Worm (Caenorhabditis elegans): ENCODE measurements around the gene str-20.

str-20 gene

DNA sequence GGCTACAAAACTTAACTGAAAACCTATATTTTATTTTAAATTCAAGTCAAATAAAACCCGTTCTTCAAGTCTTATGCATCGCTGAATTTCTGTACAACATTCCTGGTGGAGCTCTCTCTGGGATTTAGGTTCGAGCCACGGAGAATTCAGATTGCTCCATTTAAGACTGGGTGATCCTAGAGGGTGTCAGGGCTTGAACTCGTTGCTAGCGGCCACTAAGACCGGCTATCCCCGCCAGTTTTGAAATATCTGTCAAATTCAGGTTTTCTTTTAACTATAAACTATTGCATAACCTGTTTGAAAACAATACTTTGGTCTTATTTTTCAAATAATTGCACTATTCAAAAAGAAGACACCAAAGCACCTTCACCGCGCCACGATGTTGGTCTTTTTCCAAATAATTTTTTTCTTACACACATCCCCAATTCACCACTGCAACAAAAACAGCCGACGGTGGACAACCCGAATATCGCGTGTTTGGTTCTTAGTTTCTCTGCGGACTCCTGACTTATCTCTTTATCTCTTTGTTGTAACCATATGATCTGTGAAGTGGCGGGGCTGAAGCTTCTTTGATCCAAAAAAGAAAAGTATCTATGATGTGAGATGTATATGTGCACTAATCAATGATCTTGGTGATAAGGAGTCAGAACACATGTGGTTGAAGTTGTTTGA is 27.3 kb upstream of the str-20 start:
- TF ChIP-seq nhr-237 (tag; optimal IDR thresholded peaks at IDR 0.05) = no peak
- no peak for TF ChIP-seq skn-1 (tag; optimal IDR thresholded peaks at IDR 0.05)
- peak in 1 of 2 experiments; percentile 4 for TF ChIP-seq mdl-1 (tag; optimal IDR thresholded peaks at IDR 0.05)
- TF ChIP-seq lin-39 (tag; optimal IDR thresholded peaks at IDR 0.05) = no peak
- TF ChIP-seq sma-9 (GFP tag; optimal IDR thresholded peaks at IDR 0.05) = peak; percentile 88
- no peak for TF ChIP-seq sma-9 (tag; optimal IDR thresholded peaks at IDR 0.05)
- peak; percentile 76 for TF ChIP-seq F13H6.1 (tag; optimal IDR thresholded peaks at IDR 0.05)
- no peak for TF ChIP-seq unc-55 (GFP tag; optimal IDR thresholded peaks at IDR 0.05)
- TF ChIP-seq ZK546.5 (tag; optimal IDR thresholded peaks at IDR 0.05) = no peak
- TF ChIP-seq Y55F3AM.14 (GFP tag; optimal IDR thresholded peaks at IDR 0.05) = peak; percentile 79
- no peak for TF ChIP-seq nhr-12 (tag; optimal IDR thresholded peaks at IDR 0.05)
- TF ChIP-seq nhr-77 (tag; optimal IDR thresholded peaks at IDR 0.05) = no peak
- no peak for TF ChIP-seq fos-1 (tag; optimal IDR thresholded peaks at IDR 0.05)
- no peak for TF ChIP-seq mbf-1 (tag; optimal IDR thresholded peaks at IDR 0.05)
- no peak for TF ChIP-seq elt-3 (tag; optimal IDR thresholded peaks at IDR 0.05)
- TF ChIP-seq nhr-6 (tag; optimal IDR thresholded peaks at IDR 0.05) = peak; percentile 49
- TF ChIP-seq R02D3.7 (tag; optimal IDR thresholded peaks at IDR 0.05) = no peak
- TF ChIP-seq blmp-1 (tag; optimal IDR thresholded peaks at IDR 0.05; ENCODE audit: insufficient read depth) = no peak
- peak; percentile 65 for TF ChIP-seq crh-2 (tag; optimal IDR thresholded peaks at IDR 0.05)
- peak; percentile 3 for TF ChIP-seq sma-3 (GFP tag; optimal IDR thresholded peaks at IDR 0.05)
- TF ChIP-seq elt-1 (tag; optimal IDR thresholded peaks at IDR 0.05) = no peak
- no peak for TF ChIP-seq dmd-4 (tag; optimal IDR thresholded peaks at IDR 0.05)
- no peak for TF ChIP-seq nhr-23 (tag; optimal IDR thresholded peaks at IDR 0.05)
- no peak for TF ChIP-seq peb-1 (tag; optimal IDR thresholded peaks at IDR 0.05)
- no peak for TF ChIP-seq gmeb-1 (tag; optimal IDR thresholded peaks at IDR 0.05)
- no peak for TF ChIP-seq ztf-11 (tag; optimal IDR thresholded peaks at IDR 0.05)
- TF ChIP-seq lsy-2 (tag; optimal IDR thresholded peaks at IDR 0.05) = peak in 1 of 2 experiments; percentile 61
- no peak for TF ChIP-seq nhr-11 (tag; optimal IDR thresholded peaks at IDR 0.05)
- no peak for TF ChIP-seq zag-1 (tag; optimal IDR thresholded peaks at IDR 0.05)
- no peak for TF ChIP-seq unc-39 (tag; optimal IDR thresholded peaks at IDR 0.05)
- peak; percentile 10 for TF ChIP-seq C34F6.9 (tag; optimal IDR thresholded peaks at IDR 0.05)
- TF ChIP-seq ceh-16 (tag; optimal IDR thresholded peaks at IDR 0.05) = no peak
- no peak for TF ChIP-seq snpc-4 (tag; optimal IDR thresholded peaks at IDR 0.05)
- no peak for TF ChIP-seq lin-11 (tag; optimal IDR thresholded peaks at IDR 0.05)
- TF ChIP-seq alr-1 (tag; optimal IDR thresholded peaks at IDR 0.05) = no peak
- TF ChIP-seq nhr-10 (tag; optimal IDR thresholded peaks at IDR 0.05) = no peak
- TF ChIP-seq ceh-82 (tag; optimal IDR thresholded peaks at IDR 0.05) = no peak
- TF ChIP-seq ztf-4 (tag; optimal IDR thresholded peaks at IDR 0.05) = peak; percentile 61
- TF ChIP-seq lin-13 (GFP tag; optimal IDR thresholded peaks at IDR 0.05) = peak; percentile 42
- no peak for TF ChIP-seq aly-2 (tag; optimal IDR thresholded peaks at IDR 0.05)
- TF ChIP-seq sem-4 (tag; optimal IDR thresholded peaks at IDR 0.05) = peak; percentile 21
- TF ChIP-seq unc-62 (GFP tag; optimal IDR thresholded peaks at IDR 0.05) = no peak
- TF ChIP-seq egl-27 (tag; optimal IDR thresholded peaks at IDR 0.05) = no peak
- peak; percentile 56 for TF ChIP-seq mab-5 (tag; optimal IDR thresholded peaks at IDR 0.05)
- no peak for TF ChIP-seq ztf-1 (GFP tag; conservative IDR thresholded peaks at IDR 0.05)
- TF ChIP-seq nhr-129 (tag; optimal IDR thresholded peaks at IDR 0.05) = peak; percentile 89
- peak; percentile 82 for TF ChIP-seq nhr-21 (tag; optimal IDR thresholded peaks at IDR 0.05)
- peak; percentile 74 for TF ChIP-seq ama-1 (optimal IDR thresholded peaks at IDR 0.05)
- no peak for TF ChIP-seq nhr-25 (tag; optimal IDR thresholded peaks at IDR 0.05)

All from whole organism, L2 larva.